Worm (Caenorhabditis elegans): Measurements from ENCODE around the gene W04E12.5.

ce11 chrV:19779220-19779619, 33.3 kb downstream of the W04E12.5 start:
- TF ChIP-seq nhr-76 (tag; optimal IDR thresholded peaks at IDR 0.05) (no peak), F26F4.8 (GFP tag; conservative IDR thresholded peaks at IDR 0.05) (no peak), nhr-6 (tag; optimal IDR thresholded peaks at IDR 0.05) (no peak), hlh-30 (tag; optimal IDR thresholded peaks at IDR 0.05; ENCODE audit: insufficient read depth) (no peak)
